Fruit fly (Drosophila melanogaster) whole organism, embryonic: ENCODE data around the gene G6P.
A peak's percentile ranks its signal among the peaks of the same experiment; 100 is the strongest.

Experiments
- B-H2 ChIP-seq: fragments of 200-800 bp; sonication (Bioruptor generic); optimal IDR thresholded peaks from 2 replicates; lab custom pipeline; 2018; ENCODE audit warnings: missing biosample characterization, mild to moderate bottlenecking, missing genetic modification characterization
- CG10274 ChIP-seq: fragments of 200-800 bp; sonication (Bioruptor generic); optimal IDR thresholded peaks from 3 replicates; lab custom pipeline; 2017; ENCODE audit warnings: missing biosample characterization, mild to moderate bottlenecking, missing genetic modification characterization
- CG11398 ChIP-seq: fragments of 200-800 bp; sonication (Bioruptor generic); optimal IDR thresholded peaks from 2 replicates; lab custom pipeline; 2016; ENCODE audit warnings: missing biosample characterization, missing genetic modification characterization
- CG1233 ChIP-seq: fragments of 200-800 bp; sonication (Bioruptor generic); optimal IDR thresholded peaks from 4 replicates; lab custom pipeline; 2018; ENCODE audit warnings: missing biosample characterization, mild to moderate bottlenecking, missing genetic modification characterization
- CG12942 ChIP-seq: fragments of 200-800 bp; sonication (Bioruptor generic); optimal IDR thresholded peaks from 3 replicates; lab custom pipeline; 2016; ENCODE audit warnings: missing biosample characterization, missing genetic modification characterization
- CG14965 ChIP-seq: fragments of 200-800 bp; sonication (Bioruptor generic); optimal IDR thresholded peaks from 2 replicates; lab custom pipeline; 2016; ENCODE audit warnings: missing biosample characterization, missing genetic modification characterization, borderline replicate concordance
- CG17328 ChIP-seq: fragments of 200-800 bp; sonication (Bioruptor generic); IDR thresholded peaks from 2 replicates; pipeline ENCODE4 v1.3.6; 2022; ENCODE audit warnings: missing biosample characterization, missing genetic modification characterization
- CG18476 ChIP-seq: fragments of 200-800 bp; sonication (Bioruptor generic); optimal IDR thresholded peaks from 2 replicates; lab custom pipeline; 2016; ENCODE audit warnings: missing biosample characterization, mild to moderate bottlenecking, missing genetic modification characterization
- CG18764 ChIP-seq: fragments of 200-800 bp; sonication (Bioruptor generic); optimal IDR thresholded peaks from 3 replicates; lab custom pipeline; 2016; ENCODE audit warnings: missing biosample characterization, missing genetic modification characterization
- CG2199 ChIP-seq: fragments of 200-800 bp; sonication (Bioruptor generic); IDR thresholded peaks from 3 replicates; pipeline ENCODE4 v1.3.6; 2022; ENCODE audit warnings: missing biosample characterization, missing genetic modification characterization
- CG30431 ChIP-seq: fragments of 200-800 bp; sonication (Bioruptor generic); optimal IDR thresholded peaks from 2 replicates; lab custom pipeline; 2017; ENCODE audit warnings: missing biosample characterization, missing genetic modification characterization
- CG32767 ChIP-seq: fragments of 200-800 bp; sonication (Bioruptor generic); IDR thresholded peaks from 2 replicates; pipeline ENCODE4 v1.3.6; 2022; ENCODE audit warnings: missing biosample characterization, missing genetic modification characterization
- CG34422 ChIP-seq: fragments of 200-800 bp; sonication (Bioruptor generic); IDR thresholded peaks from 3 replicates; pipeline ENCODE4 v1.3.6; 2022; ENCODE audit warnings: missing biosample characterization, missing genetic modification characterization
- CG4854 ChIP-seq: fragments of 200-800 bp; sonication (Bioruptor generic); optimal IDR thresholded peaks from 2 replicates; lab custom pipeline; 2016; ENCODE audit warnings: missing biosample characterization, missing genetic modification characterization, inconsistent platforms
- CG5245 ChIP-seq: fragments of 200-800 bp; sonication (Bioruptor generic); optimal IDR thresholded peaks from 3 replicates; lab custom pipeline; 2016; ENCODE audit warnings: missing biosample characterization, missing genetic modification characterization
- CG7271 ChIP-seq: fragments of 200-800 bp; sonication (Bioruptor generic); optimal IDR thresholded peaks from 2 replicates; lab custom pipeline; 2018; ENCODE audit warnings: missing biosample characterization, mild to moderate bottlenecking, missing genetic modification characterization, moderate library complexity
- CG8281 ChIP-seq: fragments of 200-800 bp; sonication (Bioruptor generic); optimal IDR thresholded peaks from 2 replicates; lab custom pipeline; 2018; ENCODE audit warnings: missing biosample characterization, mild to moderate bottlenecking, missing genetic modification characterization, moderate library complexity
- Chrac-16 ChIP-seq: fragments of 200-800 bp; sonication (Bioruptor generic); optimal IDR thresholded peaks from 3 replicates; lab custom pipeline; 2016; ENCODE audit warnings: missing biosample characterization, missing genetic modification characterization
- Deaf1 ChIP-seq: fragments of 200-800 bp; optimal IDR thresholded peaks from 3 replicates; lab custom pipeline; 2019; ENCODE audit warnings: missing biosample characterization, mild to moderate bottlenecking, missing genetic modification characterization, moderate library complexity
- H2.0 ChIP-seq: fragments of 200-800 bp; sonication (Bioruptor generic); IDR thresholded peaks from 2 replicates; pipeline ENCODE4 v1.3.6; 2022; ENCODE audit warnings: missing biosample characterization, missing genetic modification characterization
- HHEX ChIP-seq: fragments of 200-800 bp; sonication (Bioruptor generic); optimal IDR thresholded peaks from 3 replicates; lab custom pipeline; 2017; ENCODE audit warnings: missing biosample characterization, mild to moderate bottlenecking, missing genetic modification characterization, missing genetic modification reagents
- Hr78 ChIP-seq, 2 experiments: fragments of 200-800 bp in 1 of 2; fragments of >200 bp in 1 of 2; sonication (Bioruptor generic) in 1 of 2; optimal IDR thresholded peaks; 2 replicates each; lab custom pipeline; 2017 to 2019; ENCODE audit warnings: missing biosample characterization in 2 of 2, missing genetic modification characterization in 2 of 2, mild to moderate bottlenecking in 1 of 2, moderate library complexity in 1 of 2
- Lim3 ChIP-seq: fragments of 200-800 bp; sonication (Bioruptor generic); IDR thresholded peaks from 2 replicates; pipeline ENCODE4 v1.3.6; 2022; ENCODE audit warnings: missing biosample characterization, missing genetic modification characterization
- MBD-R2 ChIP-seq: fragments of 200-800 bp; sonication (Bioruptor generic); IDR thresholded peaks from 2 replicates; pipeline ENCODE4 v1.3.6; 2022; ENCODE audit warnings: missing biosample characterization, missing genetic modification characterization
- NC2α ChIP-seq: fragments of 200-800 bp; sonication (Bioruptor generic); optimal IDR thresholded peaks from 2 replicates; lab custom pipeline; 2016; ENCODE audit warnings: missing biosample characterization, missing genetic modification characterization
- NK7.1 ChIP-seq: fragments of 200-800 bp; sonication (Bioruptor generic); optimal IDR thresholded peaks from 3 replicates; lab custom pipeline; 2016; ENCODE audit warnings: missing biosample characterization, missing genetic modification characterization
- Nf-YC ChIP-seq: fragments of 200-800 bp; optimal IDR thresholded peaks from 3 replicates; lab custom pipeline; 2019; ENCODE audit warnings: missing biosample characterization, mild to moderate bottlenecking, missing genetic modification characterization, moderate library complexity
- Opbp ChIP-seq: fragments of 200-800 bp; sonication (Bioruptor generic); IDR thresholded peaks from 3 replicates; pipeline ENCODE4 v1.3.6; 2022; ENCODE audit warnings: missing biosample characterization, missing genetic modification characterization; ENCODE audit not compliant: partially characterized antibody
- Optix ChIP-seq: fragments of 200-800 bp; sonication (Bioruptor generic); IDR thresholded peaks from 3 replicates; pipeline ENCODE4 v1.3.6; 2022; ENCODE audit warnings: missing biosample characterization, missing genetic modification characterization
- Rx ChIP-seq: fragments of 200-800 bp; sonication (Bioruptor generic); IDR thresholded peaks from 2 replicates; pipeline ENCODE4 v1.3.6; 2022; ENCODE audit warnings: missing biosample characterization, missing genetic modification characterization
- Ssrp ChIP-seq: fragments of 200-800 bp; sonication (Bioruptor generic); optimal IDR thresholded peaks from 2 replicates; lab custom pipeline; 2018; ENCODE audit warnings: missing biosample characterization, mild to moderate bottlenecking, missing genetic modification characterization, moderate library complexity
- TFAM ChIP-seq: fragments of 200-800 bp; sonication (Bioruptor generic); optimal IDR thresholded peaks from 2 replicates; lab custom pipeline; 2017; ENCODE audit warnings: missing biosample characterization, missing genetic modification characterization, inconsistent platforms
- Trl ChIP-seq, 3 experiments: fragments of >200 bp in 2 of 3; fragments of 200-800 bp in 1 of 3; sonication (Bioruptor generic) in 1 of 3; optimal IDR thresholded peaks; 2 replicates in 1 of 3; 3 replicates in 2 of 3; lab custom pipeline; 2016 to 2017; ENCODE audit warnings: missing biosample characterization in 1 of 3, missing genetic modification characterization in 1 of 3
- ash1 ChIP-seq: fragments of 200-800 bp; sonication (Bioruptor generic); optimal IDR thresholded peaks from 2 replicates; lab custom pipeline; 2018; ENCODE audit warnings: missing biosample characterization, mild to moderate bottlenecking, missing genetic modification characterization
- bowl ChIP-seq: fragments of 200-800 bp; sonication (Bioruptor generic); IDR thresholded peaks from 2 replicates; pipeline ENCODE4 v1.3.6; 2022; ENCODE audit warnings: missing biosample characterization, missing genetic modification characterization
- chm ChIP-seq: fragments of 200-800 bp; sonication (Bioruptor generic); IDR thresholded peaks from 2 replicates; pipeline ENCODE4 v1.3.6; 2022; ENCODE audit warnings: missing biosample characterization, missing genetic modification characterization
- chn ChIP-seq: fragments of 200-800 bp; sonication (Bioruptor generic); optimal IDR thresholded peaks from 2 replicates; lab custom pipeline; 2016; ENCODE audit warnings: missing biosample characterization, missing genetic modification characterization
- croc ChIP-seq: fragments of 200-800 bp; sonication (Bioruptor generic); conservative IDR thresholded peaks from 3 replicates; pipeline ENCODE4 v1.3.6; 2022; ENCODE audit warnings: missing biosample characterization, missing genetic modification characterization
- danr ChIP-seq: fragments of 200-800 bp; sonication (Bioruptor generic); IDR thresholded peaks from 2 replicates; pipeline ENCODE4 v1.3.6; 2022; ENCODE audit warnings: missing biosample characterization, missing genetic modification characterization
- h ChIP-seq: fragments of >200 bp; optimal IDR thresholded peaks from 2 replicates; lab custom pipeline; 2017
- hkb ChIP-seq, 2 experiments: fragments of 200-800 bp in 1 of 2; fragments of >200 bp in 1 of 2; sonication (Bioruptor generic) in 1 of 2; IDR thresholded peaks in 1 of 2; optimal IDR thresholded peaks in 1 of 2; 2 replicates each; pipeline versions ENCODE4 v1.3.6 to Lab custom; 2017 to 2022; ENCODE audit warnings: missing biosample characterization in 1 of 2, missing genetic modification characterization in 1 of 2
- ken ChIP-seq: fragments of 200-800 bp; sonication (Bioruptor generic); IDR thresholded peaks from 3 replicates; pipeline ENCODE4 v1.3.6; 2022; ENCODE audit warnings: missing biosample characterization, missing genetic modification characterization
- nmo ChIP-seq: fragments of 200-800 bp; sonication (Bioruptor generic); optimal IDR thresholded peaks from 2 replicates; lab custom pipeline; 2018; ENCODE audit warnings: missing biosample characterization, mild to moderate bottlenecking, missing genetic modification characterization, moderate library complexity
- oc ChIP-seq: fragments of 200-800 bp; sonication (Bioruptor generic); optimal IDR thresholded peaks from 2 replicates; lab custom pipeline; 2018; ENCODE audit warnings: missing biosample characterization, mild to moderate bottlenecking, missing genetic modification characterization, moderate library complexity
- onecut ChIP-seq: fragments of 200-800 bp; sonication (Bioruptor generic); IDR thresholded peaks from 2 replicates; pipeline ENCODE4 v1.3.6; 2022; ENCODE audit warnings: missing biosample characterization, missing genetic modification characterization
- pan ChIP-seq, 4 experiments: fragments of >200 bp in 3 of 4; fragments of 200-800 bp in 1 of 4; sonication (Bioruptor generic) in 1 of 4; optimal IDR thresholded peaks in 3 of 4; IDR thresholded peaks in 1 of 4; 2 replicates each; pipeline versions ENCODE4 v1.3.6 to Lab custom; 2017 to 2022; ENCODE audit warnings: missing biosample characterization in 2 of 4, missing genetic modification characterization in 2 of 4, mixed read lengths in 1 of 4
- pnt ChIP-seq: fragments of 200-800 bp; sonication (Bioruptor generic); optimal IDR thresholded peaks from 3 replicates; lab custom pipeline; 2016; ENCODE audit warnings: missing biosample characterization, missing genetic modification characterization
- tap ChIP-seq: fragments of 200-800 bp; optimal IDR thresholded peaks from 3 replicates; lab custom pipeline; 2019; ENCODE audit warnings: missing biosample characterization, mild to moderate bottlenecking, missing genetic modification characterization, moderate library complexity
- vfl ChIP-seq: fragments of 200-800 bp; sonication (Bioruptor generic); optimal IDR thresholded peaks from 2 replicates; lab custom pipeline; 2016; ENCODE audit warnings: missing biosample characterization, missing genetic modification characterization
- z ChIP-seq: fragments of 200-800 bp; sonication (Bioruptor generic); IDR thresholded peaks from 3 replicates; pipeline ENCODE4 v1.3.6; 2022; ENCODE audit warnings: missing biosample characterization, missing genetic modification characterization

G6P gene

DNA sequence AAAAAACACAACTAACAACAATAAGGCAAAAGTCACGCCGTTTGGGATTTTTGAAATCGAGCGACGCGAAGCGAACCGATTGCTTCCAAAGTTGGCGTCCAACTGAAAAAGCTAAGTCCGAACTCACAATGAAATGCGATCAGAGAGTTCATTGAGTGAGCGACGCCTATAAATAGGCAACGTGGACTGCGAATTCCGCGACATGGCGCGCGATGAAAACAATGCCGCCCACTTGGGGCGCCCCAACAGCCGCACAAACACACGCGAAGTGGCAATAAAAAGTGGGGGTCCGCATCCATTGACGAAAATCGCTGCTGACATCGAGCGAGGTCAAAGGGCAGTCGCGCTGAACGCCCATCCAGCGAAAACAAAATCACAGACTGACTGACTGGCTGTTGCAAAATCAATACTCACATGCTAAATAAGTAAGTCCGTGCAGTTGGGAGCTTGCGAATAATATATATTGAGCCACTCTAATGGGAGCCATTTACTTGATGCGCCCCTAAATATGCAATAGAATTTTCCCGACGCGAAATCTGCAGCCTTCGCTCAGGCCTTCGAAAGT, 39.7 kb upstream of the G6P start (continued):
- TF ChIP-seq CG11398 (no peak), Hr78 (GFP tag; optimal IDR thresholded peaks at IDR 0.05; lab: Kevin White, UChicago) (peak in 1 of 2 experiments; percentile 99), CG7271 (tag; lab: Kevin White, UChicago) (no peak), CG2199 (GFP tag; lab: Robert Waterston, UW) (no peak), z (GFP tag; lab: Robert Waterston, UW) (0 out of 3 replicates have a peak, but pooled peaks have one; percentile 39), Chrac-16 (GFP tag; lab: Kevin White, UChicago) (no peak), MBD-R2 (no peak), CG12942 (GFP tag; lab: Kevin White, UChicago) (no peak), B-H2 (GFP tag; lab: Kevin White, UChicago) (no peak), CG32767 (no peak), chn (GFP tag; lab: Kevin White, UChicago) (peak; percentile 0), Optix (no peak), Nf-YC (tag; lab: Kevin White, UChicago) (no peak), CG1233 (GFP tag; lab: Kevin White, UChicago) (no peak), Lim3 (GFP tag; lab: Robert Waterston, UW) (no peak), pan (optimal IDR thresholded peaks at IDR 0.05; lab: Kevin White, UChicago) (no peak), pan (GFP tag; optimal IDR thresholded peaks at IDR 0.05 in 1 of 2, IDR thresholded peaks at IDR 0.05 in 1 of 2) (no peak), h (lab: Kevin White, UChicago) (no peak), CG34422 (GFP tag; lab: Robert Waterston, UW) (peak; percentile 16; the same call in 1 of the 3 replicates), ash1 (no peak), TFAM (GFP tag; lab: Kevin White, UChicago) (no peak), CG4854 (GFP tag; lab: Kevin White, UChicago) (no peak), CG5245 (GFP tag; lab: Kevin White, UChicago) (no peak), chm (no peak), tap (tag; lab: Kevin White, UChicago) (no peak), vfl (GFP tag; lab: Kevin White, UChicago) (no peak), oc (tag; lab: Kevin White, UChicago) (no peak), CG8281 (no peak), Deaf1 (tag; lab: Kevin White, UChicago) (no peak), nmo (GFP tag; lab: Kevin White, UChicago) (no peak), Ssrp (tag; lab: Kevin White, UChicago) (no peak), pnt (no peak), ken (no peak), danr (GFP tag; lab: Robert Waterston, UW) (no peak), H2.0 (GFP tag; lab: Robert Waterston, UW) (no peak), HHEX (no peak), CG10274 (GFP tag; lab: Kevin White, UChicago) (no peak), NK7.1 (GFP tag; lab: Kevin White, UChicago) (no peak), Trl (optimal IDR thresholded peaks at IDR 0.05; lab: Kevin White, UChicago) (peak in 1 of 2 experiments; percentile 14), Trl (GFP tag; optimal IDR thresholded peaks at IDR 0.05; lab: Kevin White, UChicago) (no peak), CG18476 (no peak), onecut (GFP tag; lab: Robert Waterston, UW) (no peak), CG17328 (no peak), bowl (GFP tag; lab: Robert Waterston, UW) (peak; percentile 27; the same call in 1 of the 2 replicates), croc (GFP tag; lab: Robert Waterston, UW) (no peak), hkb (optimal IDR thresholded peaks at IDR 0.05; lab: Kevin White, UChicago) (no peak), hkb (GFP tag; IDR thresholded peaks at IDR 0.05; lab: Robert Waterston, UW) (no peak), CG18764 (GFP tag; lab: Kevin White, UChicago) (no peak), CG14965 (no peak), NC2α (GFP tag; lab: Kevin White, UChicago) (no peak), Rx (no peak), CG30431 (GFP tag; lab: Kevin White, UChicago) (no peak), Opbp (GFP tag; lab: Robert Waterston, UW) (no peak)
